Worm (Caenorhabditis elegans) whole organism, L3 larva: Measurements from ENCODE around the gene C49H3.3.

Source experiments
- ceh-9 ChIP-seq: sonication (generic microtip); optimal IDR thresholded peaks from 2 replicates; lab custom pipeline; 2018; ENCODE audit warnings: missing biosample characterization, missing genetic modification characterization
- jun-1 ChIP-seq: fragments of 150-350 bp; optimal IDR thresholded peaks from 2 replicates; lab custom pipeline; 2014; ENCODE audit warnings: missing biosample characterization, missing genetic modification reagents, missing genetic modification characterization
- mdl-1 ChIP-seq: fragments of 150-350 bp; optimal IDR thresholded peaks from 2 replicates; lab custom pipeline; 2014; ENCODE audit warnings: missing biosample characterization, missing genetic modification characterization
- nhr-11 ChIP-seq: fragments of 150-350 bp; optimal IDR thresholded peaks from 2 replicates; lab custom pipeline; 2014; ENCODE audit warnings: missing biosample characterization, missing genetic modification characterization
- nhr-28 ChIP-seq: fragments of 150-350 bp; optimal IDR thresholded peaks from 2 replicates; lab custom pipeline; 2014; ENCODE audit warnings: missing biosample characterization, missing genetic modification characterization

- TF ChIP-seq mdl-1 (tag; lab: Kevin White, UChicago) (no peak), nhr-11 (tag; lab: Kevin White, UChicago) (no peak), jun-1 (tag; lab: Kevin White, UChicago) (no peak), ceh-9 (no peak), nhr-28 (tag; lab: Kevin White, UChicago) (no peak)
These were observed 45.1 kb upstream of the C49H3.3 start, which contains the start of gene srt-73 for ce11 chrIV:7879017-7879416.
